Fruit fly (Drosophila melanogaster) whole organism: Measurements from ENCODE around the gene CG8036.

Experiments used
- CG8478 ChIP-seq: fragments of >200 bp; optimal IDR thresholded peaks from 2 replicates; lab custom pipeline; 2018; ENCODE audit warnings: inconsistent platforms
- pan ChIP-seq: fragments of >200 bp; optimal IDR thresholded peaks from 2 replicates; lab custom pipeline; 2017
- psq ChIP-seq: fragments of >200 bp; optimal IDR thresholded peaks from 2 replicates; lab custom pipeline; 2017

dm6 chr3R:8680611-8681010 is 12.9 kb downstream of the CG8036 start:
- TF ChIP-seq psq (lab: Kevin White, UChicago) (no peak), pan (lab: Kevin White, UChicago) (no peak), CG8478 (no peak)
